Fruit fly (Drosophila melanogaster) whole organism, wandering third instar larva: ENCODE data around the gene trbl.

Experiments used
- Abd-B ChIP-seq: fragments of >200 bp; optimal IDR thresholded peaks from 2 replicates; lab custom pipeline; 2017; ENCODE audit warnings: missing biosample characterization, missing genetic modification characterization
- CG32264 ChIP-seq: fragments of 200-800 bp; sonication (Bioruptor generic); optimal IDR thresholded peaks from 2 replicates; lab custom pipeline; 2016; ENCODE audit warnings: missing biosample characterization, missing genetic modification characterization
- CG9705 ChIP-seq: fragments of 200-800 bp; sonication (Bioruptor generic); optimal IDR thresholded peaks from 2 replicates; lab custom pipeline; 2018; ENCODE audit warnings: missing biosample characterization, mild to moderate bottlenecking, missing genetic modification characterization
- CrebA ChIP-seq: fragments of 200-800 bp; sonication (Bioruptor generic); optimal IDR thresholded peaks from 2 replicates; lab custom pipeline; 2016; ENCODE audit warnings: missing biosample characterization, mild to moderate bottlenecking, missing genetic modification characterization, borderline replicate concordance
- Dfd ChIP-seq: fragments of >200 bp; optimal IDR thresholded peaks from 2 replicates; lab custom pipeline; 2017; ENCODE audit warnings: missing biosample characterization, missing genetic modification characterization
- Dif ChIP-seq: fragments of 200-275, 200-300 bp; sonication (Bioruptor generic); optimal IDR thresholded peaks from 2 replicates; lab custom pipeline; 2018; ENCODE audit warnings: missing biosample characterization, missing genetic modification characterization; ENCODE audit not compliant: partially characterized antibody
- GATAd ChIP-seq: sonication (Bioruptor generic); optimal IDR thresholded peaks from 2 replicates; lab custom pipeline; 2016; ENCODE audit warnings: missing biosample characterization, missing genetic modification characterization
- HLH106 ChIP-seq: fragments of 200-800 bp; optimal IDR thresholded peaks from 3 replicates; lab custom pipeline; 2019; ENCODE audit warnings: missing biosample characterization, mild to moderate bottlenecking, missing genetic modification characterization, moderate library complexity
- Hnf4 ChIP-seq: fragments of 200-800 bp; sonication (Bioruptor generic); optimal IDR thresholded peaks from 2 replicates; lab custom pipeline; 2016; ENCODE audit warnings: missing biosample characterization, mild to moderate bottlenecking, missing genetic modification characterization
- Hr78 ChIP-seq: fragments of >200 bp; optimal IDR thresholded peaks from 2 replicates; lab custom pipeline; 2017; ENCODE audit warnings: missing biosample characterization, missing genetic modification characterization
- Hr83 ChIP-seq: fragments of 200-300 bp; sonication (Bioruptor generic); optimal IDR thresholded peaks from 2 replicates; lab custom pipeline; 2016; ENCODE audit warnings: missing biosample characterization, mild to moderate bottlenecking, missing genetic modification characterization, moderate library complexity; ENCODE audit not compliant: poor library complexity, severe bottlenecking
- Jra ChIP-seq: sonication (Bioruptor generic); optimal IDR thresholded peaks from 2 replicates; lab custom pipeline; 2016; ENCODE audit warnings: missing biosample characterization, missing genetic modification characterization
- Mio ChIP-seq: sonication (Bioruptor generic); optimal IDR thresholded peaks from 2 replicates; lab custom pipeline; 2016; ENCODE audit warnings: missing biosample characterization, missing genetic modification characterization
- Myc ChIP-seq: fragments of >200 bp; optimal IDR thresholded peaks from 2 replicates; lab custom pipeline; 2017
- N ChIP-seq: fragments of >200 bp; optimal IDR thresholded peaks from 2 replicates; lab custom pipeline; 2018; ENCODE audit warnings: missing biosample characterization, missing external identifiers, missing genetic modification characterization
- OdsH ChIP-seq: fragments of 200-800 bp; sonication (Bioruptor generic); optimal IDR thresholded peaks from 2 replicates; lab custom pipeline; 2016; ENCODE audit warnings: missing biosample characterization, mild to moderate bottlenecking, missing genetic modification characterization
- Rel ChIP-seq, 2 experiments: fragments of 200-800 bp; sonication (Bioruptor generic) in 1 of 2; optimal IDR thresholded peaks; 2 replicates in 1 of 2; 3 replicates in 1 of 2; lab custom pipeline; 2016 to 2019; ENCODE audit warnings: mild to moderate bottlenecking in 2 of 2, missing biosample characterization in 2 of 2, missing genetic modification characterization in 2 of 2, moderate library complexity in 1 of 2
- Sp1 ChIP-seq: fragments of 200-800 bp; sonication (Bioruptor generic); optimal IDR thresholded peaks from 3 replicates; lab custom pipeline; 2019; ENCODE audit warnings: missing biosample characterization, mild to moderate bottlenecking, missing genetic modification characterization, moderate library complexity
- Vsx2 ChIP-seq: fragments of 200-300, 225-300 bp; sonication (Bioruptor generic); optimal IDR thresholded peaks from 2 replicates; lab custom pipeline; 2018; ENCODE audit warnings: missing biosample characterization, missing genetic modification characterization; ENCODE audit not compliant: partially characterized antibody
- br ChIP-seq: fragments of 200-800 bp; sonication (Bioruptor generic); optimal IDR thresholded peaks from 2 replicates; lab custom pipeline; 2016; ENCODE audit warnings: missing biosample characterization, missing genetic modification characterization
- brk ChIP-seq: fragments of 200-800 bp; sonication (Bioruptor generic); optimal IDR thresholded peaks from 2 replicates; lab custom pipeline; 2016; ENCODE audit warnings: missing biosample characterization, mild to moderate bottlenecking, missing genetic modification characterization
- dl ChIP-seq, 2 experiments: fragments of 175-275, 200-275 bp in 1 of 2; fragments of 200-275 bp in 1 of 2; sonication (Bioruptor generic); optimal IDR thresholded peaks; lab custom pipeline; 2018; ENCODE audit warnings: mild to moderate bottlenecking in 2 of 2, missing biosample characterization in 2 of 2, missing genetic modification characterization in 2 of 2, moderate library complexity in 2 of 2; ENCODE audit not compliant: partially characterized antibody in 2 of 2, insufficient read depth in 1 of 2
- dmrt93B ChIP-seq: fragments of 200-800 bp; sonication (Bioruptor generic); optimal IDR thresholded peaks from 2 replicates; lab custom pipeline; 2018; ENCODE audit warnings: missing biosample characterization, mild to moderate bottlenecking, missing genetic modification characterization
- dsf ChIP-seq: sonication (Bioruptor generic); optimal IDR thresholded peaks from 2 replicates; lab custom pipeline; 2016; ENCODE audit warnings: missing biosample characterization, missing genetic modification characterization, borderline replicate concordance
- ey ChIP-seq: fragments of 200-800 bp; sonication (Bioruptor generic); optimal IDR thresholded peaks from 2 replicates; lab custom pipeline; 2016; ENCODE audit warnings: missing biosample characterization, missing genetic modification characterization
- foxo ChIP-seq, 2 experiments: fragments of 200-800 bp; sonication (Bioruptor generic); optimal IDR thresholded peaks; 2 replicates in 1 of 2; 3 replicates in 1 of 2; lab custom pipeline; 2016 to 2017; ENCODE audit warnings: missing biosample characterization in 2 of 2, missing genetic modification characterization in 2 of 2
- fru ChIP-seq: fragments of 200-800 bp; sonication (Bioruptor generic); optimal IDR thresholded peaks from 3 replicates; lab custom pipeline; 2016; ENCODE audit warnings: missing biosample characterization, mild to moderate bottlenecking, missing genetic modification characterization
- h ChIP-seq: fragments of 200-800 bp; sonication (Bioruptor generic); optimal IDR thresholded peaks from 3 replicates; lab custom pipeline; 2016; ENCODE audit warnings: missing biosample characterization, mild to moderate bottlenecking, missing genetic modification characterization
- jim ChIP-seq: fragments of 175-275, 200-325 bp; sonication (Bioruptor generic); optimal IDR thresholded peaks from 2 replicates; lab custom pipeline; 2016; ENCODE audit warnings: missing biosample characterization, mild to moderate bottlenecking, missing genetic modification characterization
- lola ChIP-seq: fragments of >200 bp; optimal IDR thresholded peaks from 2 replicates; lab custom pipeline; 2017; ENCODE audit warnings: missing biosample characterization, missing genetic modification characterization
- pan ChIP-seq: fragments of >200 bp; optimal IDR thresholded peaks from 2 replicates; lab custom pipeline; 2017
- psq ChIP-seq: fragments of 200-800 bp; sonication (Bioruptor generic); optimal IDR thresholded peaks from 3 replicates; lab custom pipeline; 2017; ENCODE audit warnings: missing biosample characterization, mild to moderate bottlenecking, missing genetic modification characterization, moderate library complexity
- rgr ChIP-seq: fragments of 200-800 bp; sonication (Bioruptor generic); optimal IDR thresholded peaks from 3 replicates; lab custom pipeline; 2016; ENCODE audit warnings: missing biosample characterization, mild to moderate bottlenecking, missing genetic modification characterization
- sage ChIP-seq: fragments of 200-800 bp; sonication (Bioruptor generic); optimal IDR thresholded peaks from 2 replicates; lab custom pipeline; 2016; ENCODE audit warnings: missing biosample characterization, mild to moderate bottlenecking, missing genetic modification characterization
- sv ChIP-seq: fragments of 200-800 bp; sonication (Bioruptor generic); optimal IDR thresholded peaks from 3 replicates; lab custom pipeline; 2016; ENCODE audit warnings: missing biosample characterization, missing genetic modification characterization
- tai ChIP-seq: sonication (Bioruptor generic); optimal IDR thresholded peaks from 2 replicates; lab custom pipeline; 2016; ENCODE audit warnings: missing biosample characterization, missing genetic modification characterization
- usp ChIP-seq: fragments of >200 bp; optimal IDR thresholded peaks from 2 replicates; lab custom pipeline; 2017; ENCODE audit warnings: missing biosample characterization, missing genetic modification characterization
- woc ChIP-seq: sonication (Bioruptor generic); optimal IDR thresholded peaks from 2 replicates; lab custom pipeline; 2016; ENCODE audit warnings: missing biosample characterization, mild to moderate bottlenecking, missing genetic modification characterization

Gene trbl

DNA sequence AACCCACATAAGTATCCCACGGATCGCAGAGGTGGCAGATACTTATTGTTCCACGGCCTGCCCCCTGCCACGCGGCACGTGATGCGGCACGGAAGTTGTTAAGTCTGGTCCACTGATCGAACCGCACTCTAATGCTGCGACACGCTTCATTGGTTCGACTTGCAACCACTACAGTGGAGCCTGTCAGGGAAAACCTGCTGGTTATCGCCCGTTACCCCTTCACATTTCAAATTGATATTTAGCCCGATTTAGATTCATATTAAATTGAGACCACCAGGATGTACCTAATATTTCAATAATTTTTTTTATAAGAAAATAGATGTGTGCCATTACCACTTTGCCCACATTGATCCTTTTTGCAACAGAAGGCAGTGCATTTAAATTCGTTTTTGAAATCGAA is 45.9 kb upstream of the trbl start:
- TF ChIP-seq dmrt93B (GFP tag; lab: Kevin White, UChicago) (no peak), Dfd (GFP tag; lab: Kevin White, UChicago) (no peak), sv (GFP tag; lab: Kevin White, UChicago) (no peak), Hnf4 (GFP tag; lab: Kevin White, UChicago) (no peak), ey (GFP tag; lab: Kevin White, UChicago) (peak; percentile 25)

DNA sequence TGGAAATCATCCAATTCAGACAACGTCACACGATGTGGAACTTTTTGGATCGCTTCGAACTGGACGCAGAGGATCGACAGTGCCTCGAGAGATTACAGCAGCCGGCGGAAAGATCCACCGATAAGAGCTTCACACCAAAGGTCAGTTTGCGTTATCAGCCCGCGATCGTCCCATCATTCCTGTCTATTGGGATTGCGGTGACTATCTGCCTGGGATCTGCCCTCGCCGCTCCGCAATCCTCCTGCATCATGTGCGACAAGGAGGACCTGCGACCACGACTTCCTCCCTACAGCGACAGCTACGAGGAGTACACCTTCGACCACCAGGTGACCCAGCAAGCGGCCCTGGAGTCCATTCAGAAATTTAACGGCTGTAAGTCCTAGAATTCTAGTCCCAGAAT is 44.6 kb upstream of the trbl start:
- TF ChIP-seq Dfd (GFP tag; lab: Kevin White, UChicago) (no peak), Rel (GFP tag; optimal IDR thresholded peaks at IDR 0.05; lab: Kevin White, UChicago) (no peak), Rel (tag; optimal IDR thresholded peaks at IDR 0.05; lab: Kevin White, UChicago) (peak; percentile 48), Dif (GFP tag; lab: Kevin White, UChicago) (no peak)
- TF ChIP-seq, all 38 proteins: peak for 1

DNA sequence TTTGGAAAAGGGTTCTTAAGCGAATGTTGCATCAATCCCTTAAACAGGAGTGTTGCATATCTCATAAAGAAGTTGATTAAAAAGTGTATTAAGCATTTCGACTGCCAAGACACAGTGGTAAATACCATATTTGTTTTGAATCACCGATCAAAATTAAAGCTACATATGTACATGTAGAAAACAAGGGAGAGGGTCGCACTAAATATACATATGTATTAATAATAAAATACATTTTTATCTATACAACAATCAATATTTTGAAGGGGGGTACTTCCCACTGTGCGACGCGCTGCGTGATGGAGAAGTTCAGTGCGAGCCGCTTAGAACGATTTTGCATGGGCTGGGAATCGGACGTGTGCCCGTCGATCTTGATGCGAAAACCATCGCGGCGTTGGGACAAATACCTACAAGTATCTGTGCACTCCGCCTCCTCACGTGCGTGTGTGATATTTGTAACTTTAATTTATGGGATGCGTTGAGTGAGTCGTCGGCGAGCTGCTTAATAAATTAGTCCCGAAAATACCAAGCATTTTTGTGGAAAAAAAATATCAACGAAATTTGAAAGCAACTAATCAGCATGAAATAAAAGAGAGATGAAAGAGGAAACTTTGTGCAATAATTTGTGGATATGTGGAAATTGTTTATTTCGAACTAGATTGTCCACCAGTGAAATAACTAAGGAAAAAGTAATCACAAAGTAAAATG is 43.6 kb upstream of the trbl start:
- TF ChIP-seq Sp1 (GFP tag; lab: Kevin White, UChicago): peak; percentile 78
- no peak for TF ChIP-seq Dif (GFP tag; lab: Kevin White, UChicago)
- TF ChIP-seq Hr83 (GFP tag; lab: Kevin White, UChicago): peak; percentile 84
- no peak for TF ChIP-seq dl (GFP tag; optimal IDR thresholded peaks at IDR 0.05; lab: Kevin White, UChicago; ENCODE audit: insufficient read depth in 1 of 2, partially characterized antibody in 2 of 2)
- TF ChIP-seq woc (GFP tag; lab: Kevin White, UChicago): peak; percentile 54
- no peak for TF ChIP-seq lola (GFP tag; lab: Kevin White, UChicago)
- peak; percentile 61 for TF ChIP-seq CG32264 (GFP tag; lab: Kevin White, UChicago)
- TF ChIP-seq OdsH (GFP tag; lab: Kevin White, UChicago): peak; percentile 92
- TF ChIP-seq fru: peak; percentile 90
- peak in 1 of 2 experiments; percentile 95 for TF ChIP-seq foxo (GFP tag; optimal IDR thresholded peaks at IDR 0.05; lab: Kevin White, UChicago)
- TF ChIP-seq Hnf4 (GFP tag; lab: Kevin White, UChicago): peak; percentile 87
- TF ChIP-seq HLH106 (tag; lab: Kevin White, UChicago): peak; percentile 84
- TF ChIP-seq sv (GFP tag; lab: Kevin White, UChicago): peak; percentile 73
- TF ChIP-seq psq (GFP tag; lab: Kevin White, UChicago): peak; percentile 88
- TF ChIP-seq Jra: peak; percentile 73
- peak; percentile 82 for TF ChIP-seq br
- TF ChIP-seq dsf (GFP tag; lab: Kevin White, UChicago): no peak
- no peak for TF ChIP-seq Hr78 (GFP tag; lab: Kevin White, UChicago)
- TF ChIP-seq usp (GFP tag; lab: Kevin White, UChicago): no peak
- peak; percentile 75 for TF ChIP-seq Rel (GFP tag; optimal IDR thresholded peaks at IDR 0.05; lab: Kevin White, UChicago)
- TF ChIP-seq Rel (tag; optimal IDR thresholded peaks at IDR 0.05; lab: Kevin White, UChicago): peak; percentile 80
- no peak for TF ChIP-seq CrebA (GFP tag; lab: Kevin White, UChicago)
- TF ChIP-seq sage (GFP tag; lab: Kevin White, UChicago): peak; percentile 86
- no peak for TF ChIP-seq Dfd (GFP tag; lab: Kevin White, UChicago)
- peak; percentile 95 for TF ChIP-seq h (GFP tag; lab: Kevin White, UChicago)
- no peak for TF ChIP-seq CG9705
- peak; percentile 92 for TF ChIP-seq brk
- TF ChIP-seq N (GFP tag; lab: Kevin White, UChicago): no peak
- TF ChIP-seq pan (lab: Kevin White, UChicago): no peak
- TF ChIP-seq tai (GFP tag; lab: Kevin White, UChicago): peak; percentile 65
- no peak for TF ChIP-seq jim
- no peak for TF ChIP-seq Myc
- peak; percentile 73 for TF ChIP-seq dmrt93B (GFP tag; lab: Kevin White, UChicago)
- no peak for TF ChIP-seq Mio (GFP tag; lab: Kevin White, UChicago)
- TF ChIP-seq Abd-B (GFP tag; lab: Kevin White, UChicago): no peak
- no peak for TF ChIP-seq Vsx2
- TF ChIP-seq GATAd (GFP tag; lab: Kevin White, UChicago): peak; percentile 59
- TF ChIP-seq rgr: peak; percentile 96
- peak; percentile 80 for TF ChIP-seq ey (GFP tag; lab: Kevin White, UChicago)
